Fruit fly (Drosophila melanogaster) whole organism, adult: ENCODE measurements around the gene CG42554.

Experiments used
- CG33017 ChIP-seq: fragments of 200-800 bp; sonication (Bioruptor generic); optimal IDR thresholded peaks from 2 replicates; lab custom pipeline; 2018; ENCODE audit warnings: missing biosample characterization, mild to moderate bottlenecking, missing genetic modification characterization, moderate library complexity
- bab1 ChIP-seq: fragments of 200-800 bp; sonication (Bioruptor generic); optimal IDR thresholded peaks from 3 replicates; lab custom pipeline; 2019; ENCODE audit warnings: missing biosample characterization, mild to moderate bottlenecking, missing genetic modification characterization, moderate library complexity
- pad ChIP-seq: fragments of 200-800 bp; sonication (Bioruptor generic); optimal IDR thresholded peaks from 3 replicates; lab custom pipeline; 2017; ENCODE audit warnings: missing biosample characterization, missing genetic modification characterization, mild to moderate bottlenecking, moderate library complexity, missing genetic modification reagents

- no peak for TF ChIP-seq bab1 (GFP tag; lab: Kevin White, UChicago)
- TF ChIP-seq CG33017, result no peak
- no peak for TF ChIP-seq pad (GFP tag; lab: Kevin White, UChicago)
Measured at dm6 chr3L:882236-882891, 46.9 kb downstream of the CG42554 start.
